Worm (Caenorhabditis elegans) whole organism, midembryonic: ENCODE measurements around the gene nep-10.
"Not testable (repeated sequence)": the region's sequence is repeated elsewhere in the genome, so short reads cannot be mapped to it uniquely, and the experiment has no call there.

Source experiments
- T22C8.4 ChIP-seq: fragments of 200-800 bp; sonication (Bioruptor generic); IDR thresholded peaks from 2 replicates; pipeline ENCODE4 v1.3.6; 2022; ENCODE audit warnings: missing genetic modification characterization, missing compliant biosample characterization
- cog-1 ChIP-seq: sonication (generic microtip); optimal IDR thresholded peaks from 2 replicates; lab custom pipeline; 2016; ENCODE audit warnings: missing genetic modification characterization, missing compliant biosample characterization
- flt-1 ChIP-seq: fragments of 200-800 bp; sonication (Bioruptor generic); IDR thresholded peaks from 2 replicates; pipeline ENCODE4 v1.3.6; 2022; ENCODE audit warnings: missing genetic modification characterization, missing compliant biosample characterization
- klf-2 ChIP-seq: fragments of 200-800 bp; sonication (Bioruptor generic); conservative IDR thresholded peaks from 2 replicates; pipeline ENCODE4 v1.3.6; 2022; ENCODE audit warnings: missing genetic modification reagents, missing genetic modification characterization, missing compliant biosample characterization
- med-1 ChIP-seq: sonication (generic microtip); optimal IDR thresholded peaks from 2 replicates; lab custom pipeline; 2017; ENCODE audit warnings: missing genetic modification characterization, mild to moderate bottlenecking, missing compliant biosample characterization, antibody characterized with exemption, missing genetic modification reagents; ENCODE audit not compliant: insufficient read depth
- ref-1 ChIP-seq: fragments of 200-800 bp; sonication (Bioruptor generic); conservative IDR thresholded peaks from 2 replicates; pipeline ENCODE4 v1.3.6; 2022; ENCODE audit warnings: missing genetic modification reagents, missing genetic modification characterization, missing compliant biosample characterization
- tab-1 ChIP-seq: fragments of 200-800 bp; sonication (Bioruptor generic); IDR thresholded peaks from 2 replicates; pipeline ENCODE4 v1.3.6; 2022; ENCODE audit warnings: missing genetic modification characterization, missing compliant biosample characterization
- ztf-23 ChIP-seq: fragments of 200-800 bp; sonication (Bioruptor generic); IDR thresholded peaks from 2 replicates; pipeline ENCODE4 v1.3.6; 2022; ENCODE audit warnings: missing genetic modification reagents, missing genetic modification characterization, missing compliant biosample characterization
- ztf-29 ChIP-seq: fragments of 200-800 bp; sonication (Bioruptor generic); IDR thresholded peaks from 2 replicates; pipeline ENCODE4 v1.3.6; 2022; ENCODE audit warnings: missing genetic modification reagents, missing genetic modification characterization, missing compliant biosample characterization

nep-10 gene

DNA sequence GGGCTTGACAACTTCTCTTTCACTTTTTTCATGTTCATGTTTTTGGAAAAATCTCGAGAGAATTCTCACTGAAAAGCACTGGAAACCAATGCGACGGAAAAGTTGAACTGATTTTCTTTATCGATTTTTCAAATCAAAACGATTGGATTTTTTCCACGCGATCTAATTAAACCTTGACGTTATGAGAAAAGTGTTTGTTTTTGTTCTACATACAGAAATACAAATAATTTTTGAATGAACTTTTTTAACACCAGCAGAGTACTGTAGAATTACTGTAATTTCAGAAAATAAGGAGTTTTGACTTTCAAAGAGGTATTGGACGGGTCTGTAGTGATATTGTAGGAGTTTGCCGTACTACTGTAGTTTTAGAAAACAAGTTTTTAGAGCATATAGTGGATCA, at the start of gene nep-10:
nep-10 (minus strand) TSS at position 101 of the 400 bp plus-strand sequence.
- TF ChIP-seq ztf-29 (GFP tag; lab: Robert Waterston, UW): no peak
- no peak for TF ChIP-seq med-1 (GFP tag; lab: Kevin White, UChicago)
- TF ChIP-seq T22C8.4 (GFP tag; lab: Robert Waterston, UW): no peak
- no peak for TF ChIP-seq tab-1 (GFP tag; lab: Robert Waterston, UW)
- TF ChIP-seq klf-2: no peak
- no peak for TF ChIP-seq ztf-23 (GFP tag; lab: Robert Waterston, UW)
- TF ChIP-seq cog-1 (tag; lab: Kevin White, UChicago): no peak
- no peak for TF ChIP-seq flt-1
- TF ChIP-seq ref-1 (GFP tag; lab: Robert Waterston, UW): no peak

DNA sequence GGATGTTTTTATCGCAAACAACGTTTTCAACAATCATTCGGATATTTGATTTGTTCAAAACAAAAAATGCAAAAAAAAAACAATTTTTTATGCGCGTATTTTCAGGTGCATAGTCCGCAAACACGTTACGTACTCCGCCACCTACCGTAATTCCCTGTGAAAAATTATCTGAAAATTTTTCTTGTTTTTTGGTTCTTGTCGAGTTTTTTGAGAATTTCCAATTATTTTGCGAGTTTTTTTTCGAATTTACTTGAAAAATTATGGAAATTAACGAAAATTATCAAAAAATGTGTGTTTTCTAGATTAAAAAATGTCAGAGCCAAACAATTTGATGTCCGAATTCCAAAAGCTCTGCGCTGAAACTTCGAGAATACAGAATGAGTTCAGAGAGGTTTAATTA, 49.7 kb upstream of the nep-10 start, which contains the start of gene C16C8.12:
C16C8.12 (plus strand) TSS at position 301 of the 400 bp plus-strand sequence.
- TF ChIP-seq ztf-23 (GFP tag; lab: Robert Waterston, UW) (no peak), T22C8.4 (GFP tag; lab: Robert Waterston, UW) (no peak), ztf-29 (GFP tag; lab: Robert Waterston, UW) (no peak), flt-1 (no peak), tab-1 (GFP tag; lab: Robert Waterston, UW) (no peak), med-1 (GFP tag; lab: Kevin White, UChicago) (no peak), ref-1 (GFP tag; lab: Robert Waterston, UW) (no peak), klf-2 (no peak), cog-1 (tag; lab: Kevin White, UChicago) (no peak)

DNA sequence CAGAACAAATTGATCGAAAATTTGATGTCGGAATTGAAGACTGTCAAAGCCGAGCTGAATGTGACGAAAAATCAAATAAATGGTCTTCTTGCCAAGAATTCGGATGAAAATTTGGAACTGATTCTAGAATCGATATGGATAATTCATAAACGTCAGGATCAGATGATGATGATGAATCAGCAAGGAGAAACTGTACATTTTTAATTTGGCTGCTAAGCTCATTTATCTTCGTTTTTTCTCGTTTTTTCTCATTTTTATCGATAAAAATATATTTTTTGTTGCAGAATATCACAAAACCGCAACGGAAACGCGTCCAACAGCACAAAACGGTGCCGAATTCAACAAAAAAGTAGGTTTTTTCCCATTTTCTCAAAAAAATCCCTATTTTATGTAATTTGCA, 46.8 kb upstream of the nep-10 start, which contains the start of gene C16C8.14:
C16C8.14 (plus strand) TSS at position 301 of the 400 bp plus-strand sequence.
- TF ChIP-seq ztf-29 (GFP tag; lab: Robert Waterston, UW); tab-1 (GFP tag; lab: Robert Waterston, UW); klf-2: not testable (repeated sequence)

DNA sequence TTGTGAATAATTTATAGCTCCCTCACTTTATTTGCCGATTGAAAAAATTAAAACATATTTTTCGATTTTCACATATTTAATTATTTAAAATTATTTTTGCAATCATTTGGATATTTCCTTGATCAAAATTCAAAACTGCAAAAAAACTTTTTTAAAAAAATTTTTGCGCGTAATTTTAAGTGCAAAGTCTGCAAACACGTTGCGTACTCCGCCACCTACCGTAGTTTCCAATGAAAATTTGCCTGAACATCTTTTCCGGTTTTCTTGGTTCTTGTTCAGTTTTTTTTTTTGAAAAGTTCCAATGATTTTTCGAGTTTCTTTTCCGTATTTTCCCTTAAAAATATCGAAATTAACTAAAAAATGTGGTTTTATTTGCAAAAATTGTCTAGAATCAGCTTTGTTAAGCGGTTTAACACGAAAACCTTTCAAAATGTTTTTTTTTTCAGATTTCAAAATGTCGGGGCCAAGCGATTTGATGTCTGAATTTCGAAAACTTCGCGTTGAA, 46.1 kb upstream of the nep-10 start, which contains the start of gene C16C8.25:
C16C8.25 (plus strand) TSS at position 455 of the 505 bp plus-strand sequence.
- no peak for TF ChIP-seq flt-1
- no peak for TF ChIP-seq klf-2
- no peak for TF ChIP-seq tab-1 (GFP tag; lab: Robert Waterston, UW)
- no peak for TF ChIP-seq med-1 (GFP tag; lab: Kevin White, UChicago)

DNA sequence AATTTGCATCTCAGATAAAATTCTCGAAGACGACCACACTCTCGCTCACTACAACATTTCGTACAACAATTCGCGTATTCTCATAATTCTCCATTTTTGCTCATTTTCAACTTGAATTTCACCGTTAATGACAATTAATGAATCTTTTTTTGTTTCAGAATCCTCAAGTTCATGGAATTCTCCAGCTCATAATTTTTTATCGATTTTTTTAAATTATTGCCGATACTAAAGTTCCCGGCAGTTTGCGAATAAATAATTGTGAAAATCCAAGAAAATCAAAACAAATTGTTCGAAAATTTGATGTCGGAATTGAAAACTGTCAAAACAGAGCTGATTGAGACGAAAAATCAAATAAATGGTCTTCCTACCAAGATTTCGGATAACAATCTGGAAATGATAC, 45.2 kb upstream of the nep-10 start, which contains the start of gene C16C8.21:
C16C8.21 (plus strand) TSS at position 301 of the 400 bp plus-strand sequence.
- TF ChIP-seq ztf-23 (GFP tag; lab: Robert Waterston, UW) (no peak), ztf-29 (GFP tag; lab: Robert Waterston, UW) (no peak), ref-1 (GFP tag; lab: Robert Waterston, UW) (no peak), T22C8.4 (GFP tag; lab: Robert Waterston, UW) (no peak), klf-2 (no peak), med-1 (GFP tag; lab: Kevin White, UChicago) (no peak), flt-1 (no peak), cog-1 (tag; lab: Kevin White, UChicago) (no peak), tab-1 (GFP tag; lab: Robert Waterston, UW) (no peak)

DNA sequence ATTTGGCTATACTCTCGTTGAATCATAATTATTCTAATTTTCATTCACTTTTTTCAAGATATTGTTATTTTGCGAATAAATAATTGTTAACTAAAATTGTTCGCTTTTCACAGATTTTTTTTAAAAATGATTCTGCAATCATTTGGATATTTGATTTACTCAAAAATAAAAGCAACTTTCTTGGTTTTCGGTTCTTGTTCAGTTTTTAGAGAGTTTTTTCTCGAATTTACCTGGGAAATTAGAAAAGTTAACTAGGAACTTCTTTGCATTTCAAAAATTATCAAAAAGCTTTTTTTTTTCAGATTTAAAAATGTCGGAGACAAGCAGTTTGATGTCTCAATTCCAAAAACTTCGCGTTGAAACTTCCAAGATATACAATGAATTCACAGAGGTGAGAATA, 43.9 kb upstream of the nep-10 start, which contains the start of the genes C16C8.20 and gldi-6:
C16C8.20 (plus strand) TSS at position 301 of the 400 bp plus-strand sequence.
gldi-6 (plus strand) TSS at position 301 of the 400 bp plus-strand sequence.
- TF ChIP-seq tab-1 (GFP tag; lab: Robert Waterston, UW): no peak
- TF ChIP-seq ref-1 (GFP tag; lab: Robert Waterston, UW): no peak
- TF ChIP-seq flt-1: no peak
- TF ChIP-seq T22C8.4 (GFP tag; lab: Robert Waterston, UW): no peak
- no peak for TF ChIP-seq cog-1 (tag; lab: Kevin White, UChicago)
- no peak for TF ChIP-seq med-1 (GFP tag; lab: Kevin White, UChicago)
- no peak for TF ChIP-seq ztf-23 (GFP tag; lab: Robert Waterston, UW)
- no peak for TF ChIP-seq klf-2
- TF ChIP-seq ztf-29 (GFP tag; lab: Robert Waterston, UW): no peak

DNA sequence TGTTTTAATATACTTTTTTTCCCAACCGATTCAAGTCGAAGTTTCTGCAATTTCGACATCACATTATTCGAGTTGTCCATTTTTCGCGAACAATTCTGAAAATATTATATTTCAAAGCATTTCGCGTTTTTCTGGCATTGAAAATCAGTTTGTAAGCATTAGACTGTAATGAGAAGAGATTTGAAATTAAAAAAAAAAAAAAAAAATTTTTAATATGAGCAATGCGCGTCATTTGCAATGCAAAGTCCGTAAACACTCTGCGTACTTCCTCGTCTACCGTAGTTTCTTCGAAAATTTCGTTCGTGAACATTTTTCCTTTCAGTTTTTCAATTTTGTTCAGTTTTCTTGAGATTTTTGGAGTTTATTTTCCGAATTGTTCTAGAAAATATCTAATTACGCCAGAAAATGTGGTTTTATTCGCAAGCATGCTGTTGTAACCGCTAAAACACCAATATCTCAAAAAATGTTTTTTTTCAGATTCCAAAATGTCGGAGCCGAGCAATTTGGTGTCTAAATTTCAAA, 42.6 kb upstream of the nep-10 start, which contains the start of the genes C16C8.5 and C16C8.16:
C16C8.5 (minus strand) TSS at position 101 of the 522 bp plus-strand sequence.
C16C8.16 (plus strand) TSS at position 472 of the 522 bp plus-strand sequence.
- TF ChIP-seq med-1 (GFP tag; lab: Kevin White, UChicago) (no peak), T22C8.4 (GFP tag; lab: Robert Waterston, UW) (no peak), klf-2 (no peak), cog-1 (tag; lab: Kevin White, UChicago) (no peak), flt-1 (no peak), ref-1 (GFP tag; lab: Robert Waterston, UW) (no peak), tab-1 (GFP tag; lab: Robert Waterston, UW) (no peak)

DNA sequence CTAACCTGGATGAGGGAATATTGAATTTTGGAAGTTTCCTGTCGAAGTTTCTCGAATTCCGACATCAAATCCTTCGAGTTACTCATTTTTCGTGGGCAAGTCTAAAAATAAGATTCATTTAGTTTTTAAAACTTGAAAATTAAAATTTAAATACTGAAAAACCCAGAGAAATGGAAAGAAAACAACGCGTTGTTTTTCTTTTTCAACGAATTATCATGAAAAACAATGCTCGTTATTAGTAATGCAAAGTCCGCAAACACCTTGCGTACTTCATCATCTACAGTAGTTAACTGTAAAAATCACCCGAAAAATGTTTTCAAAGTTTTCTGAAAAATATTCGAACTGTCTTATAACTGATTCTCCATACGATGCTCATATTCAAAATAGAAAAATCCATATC, 41.5 kb upstream of the nep-10 start, which contains the start of gene C16C8.4:
C16C8.4 (minus strand) TSS at position 101 of the 400 bp plus-strand sequence.
- TF ChIP-seq med-1 (GFP tag; lab: Kevin White, UChicago): no peak
- TF ChIP-seq ref-1 (GFP tag; lab: Robert Waterston, UW): no peak
- no peak for TF ChIP-seq tab-1 (GFP tag; lab: Robert Waterston, UW)
- TF ChIP-seq ztf-23 (GFP tag; lab: Robert Waterston, UW): no peak
- no peak for TF ChIP-seq ztf-29 (GFP tag; lab: Robert Waterston, UW)

DNA sequence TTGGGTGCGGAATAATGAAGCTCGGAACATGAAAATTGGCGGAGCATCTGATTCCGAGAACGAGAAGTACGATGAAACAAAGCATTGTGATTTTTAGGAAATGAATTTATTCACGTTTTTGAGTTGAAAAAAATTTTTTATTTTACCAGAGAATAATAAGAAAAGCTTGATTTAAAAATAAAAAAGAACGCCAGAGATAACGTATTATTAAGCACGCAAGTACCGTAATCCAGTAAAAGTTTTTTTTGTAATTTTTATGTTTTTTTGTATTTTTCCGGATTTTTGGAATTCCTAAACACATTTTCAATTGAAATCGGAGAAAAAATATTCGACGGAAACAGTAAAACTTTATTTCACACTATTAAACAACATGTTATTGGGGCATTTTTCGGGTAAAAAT, 40.4 kb upstream of the nep-10 start, which contains the start of gene C16C8.22:
C16C8.22 (minus strand) TSS at position 101 of the 400 bp plus-strand sequence.
- no peak for TF ChIP-seq med-1 (GFP tag; lab: Kevin White, UChicago)
- TF ChIP-seq T22C8.4 (GFP tag; lab: Robert Waterston, UW): no peak
- TF ChIP-seq flt-1: no peak
- no peak for TF ChIP-seq ztf-29 (GFP tag; lab: Robert Waterston, UW)
- no peak for TF ChIP-seq tab-1 (GFP tag; lab: Robert Waterston, UW)
